Fruit fly (Drosophila melanogaster) whole organism, embryonic: Measurements from ENCODE around the gene CG5697.
A peak's percentile ranks its signal among the peaks of the same experiment; 100 is the strongest.

Experiments
- ATbp ChIP-seq: fragments of 200-800 bp; sonication (Bioruptor generic); optimal IDR thresholded peaks from 2 replicates; lab custom pipeline; 2017; ENCODE audit warnings: missing biosample characterization, mild to moderate bottlenecking, missing genetic modification characterization, missing genetic modification reagents
- Aef1 ChIP-seq: fragments of 200-800 bp; sonication (Bioruptor generic); IDR thresholded peaks from 3 replicates; pipeline ENCODE4 v1.3.6; 2022; ENCODE audit warnings: missing biosample characterization, missing genetic modification characterization
- BtbVII ChIP-seq: fragments of 200-800 bp; sonication (Bioruptor generic); optimal IDR thresholded peaks from 3 replicates; lab custom pipeline; 2017; ENCODE audit warnings: missing biosample characterization, mild to moderate bottlenecking, missing genetic modification characterization
- CG10321 ChIP-seq: fragments of 200-800 bp; sonication (Bioruptor generic); IDR thresholded peaks from 2 replicates; pipeline ENCODE4 v1.3.6; 2022; ENCODE audit warnings: missing biosample characterization, missing genetic modification characterization
- CG10543 ChIP-seq: fragments of 200-800 bp; sonication (Bioruptor generic); optimal IDR thresholded peaks from 3 replicates; lab custom pipeline; 2017; ENCODE audit warnings: missing biosample characterization, mild to moderate bottlenecking, missing genetic modification characterization, moderate library complexity
- CG11456 ChIP-seq: fragments of 200-800 bp; sonication (Bioruptor generic); IDR thresholded peaks from 3 replicates; pipeline ENCODE4 v1.3.6; 2022; ENCODE audit warnings: missing biosample characterization, missing genetic modification characterization
- CG11560 ChIP-seq: fragments of 200-800 bp; sonication (Bioruptor generic); IDR thresholded peaks from 3 replicates; pipeline ENCODE4 v1.3.6; 2022; ENCODE audit warnings: missing biosample characterization, missing genetic modification characterization
- CG1233 ChIP-seq: fragments of 200-800 bp; sonication (Bioruptor generic); optimal IDR thresholded peaks from 4 replicates; lab custom pipeline; 2018; ENCODE audit warnings: missing biosample characterization, mild to moderate bottlenecking, missing genetic modification characterization
- CG13624 ChIP-seq: fragments of 200-800 bp; sonication (Bioruptor generic); optimal IDR thresholded peaks from 2 replicates; lab custom pipeline; 2016; ENCODE audit warnings: missing biosample characterization, missing genetic modification characterization
- CG15696 ChIP-seq: fragments of 200-800 bp; sonication (Bioruptor generic); optimal IDR thresholded peaks from 2 replicates; lab custom pipeline; 2019; ENCODE audit warnings: missing biosample characterization, mild to moderate bottlenecking, missing genetic modification characterization, moderate library complexity
- CG18599 ChIP-seq: fragments of 200-800 bp; sonication (Bioruptor generic); optimal IDR thresholded peaks from 3 replicates; lab custom pipeline; 2017; ENCODE audit warnings: missing biosample characterization, missing genetic modification characterization, mild to moderate bottlenecking, moderate library complexity, missing genetic modification reagents
- CG2202 ChIP-seq: fragments of 200-800 bp; sonication (Bioruptor generic); optimal IDR thresholded peaks from 2 replicates; lab custom pipeline; 2018; ENCODE audit warnings: missing biosample characterization, mild to moderate bottlenecking, missing genetic modification characterization
- CG33557 ChIP-seq: fragments of 200-800 bp; sonication (Bioruptor generic); optimal IDR thresholded peaks from 2 replicates; lab custom pipeline; 2019; ENCODE audit warnings: missing biosample characterization, mild to moderate bottlenecking, missing genetic modification characterization, moderate library complexity
- CG34224 ChIP-seq: fragments of 200-800 bp; sonication (Bioruptor generic); IDR thresholded peaks from 3 replicates; pipeline ENCODE4 v1.3.6; 2022; ENCODE audit warnings: missing biosample characterization, missing genetic modification characterization; ENCODE audit not compliant: partially characterized antibody
- CG3995 ChIP-seq: fragments of 200-800 bp; sonication (Bioruptor generic); optimal IDR thresholded peaks from 3 replicates; lab custom pipeline; 2016; ENCODE audit warnings: missing biosample characterization, missing genetic modification characterization
- CG5180 ChIP-seq: fragments of 200-800 bp; sonication (Bioruptor generic); optimal IDR thresholded peaks from 3 replicates; lab custom pipeline; 2017; ENCODE audit warnings: missing biosample characterization, missing genetic modification characterization, mild to moderate bottlenecking, moderate library complexity, missing genetic modification reagents
- CG7271 ChIP-seq: fragments of 200-800 bp; sonication (Bioruptor generic); optimal IDR thresholded peaks from 2 replicates; lab custom pipeline; 2018; ENCODE audit warnings: missing biosample characterization, mild to moderate bottlenecking, missing genetic modification characterization, moderate library complexity
- CG9727 ChIP-seq: fragments of 200-800 bp; sonication (Bioruptor generic); optimal IDR thresholded peaks from 3 replicates; lab custom pipeline; 2017; ENCODE audit warnings: missing biosample characterization, mild to moderate bottlenecking, missing genetic modification characterization
- CkIIα-i1 ChIP-seq: fragments of 200-800 bp; sonication (Bioruptor generic); IDR thresholded peaks from 2 replicates; pipeline ENCODE4 v1.3.6; 2022; ENCODE audit warnings: missing biosample characterization, missing genetic modification characterization
- CrebB ChIP-seq: fragments of 200-800 bp; sonication (Bioruptor generic); optimal IDR thresholded peaks from 3 replicates; lab custom pipeline; 2018; ENCODE audit warnings: missing biosample characterization, mild to moderate bottlenecking, missing genetic modification characterization
- D ChIP-seq, 2 experiments: fragments of 200-800 bp in 1 of 2; fragments of >200 bp in 1 of 2; sonication (Bioruptor generic) in 1 of 2; optimal IDR thresholded peaks; 2 replicates in 1 of 2; 3 replicates in 1 of 2; lab custom pipeline; 2017; ENCODE audit warnings: mild to moderate bottlenecking in 1 of 2, missing biosample characterization in 1 of 2, missing genetic modification characterization in 1 of 2, missing genetic modification reagents in 1 of 2
- Dad ChIP-seq: fragments of 200-800 bp; sonication (Bioruptor generic); optimal IDR thresholded peaks from 3 replicates; lab custom pipeline; 2016; ENCODE audit warnings: missing biosample characterization, missing genetic modification characterization
- Dref ChIP-seq: fragments of 200-800 bp; sonication (Bioruptor generic); IDR thresholded peaks from 2 replicates; pipeline ENCODE4 v1.3.6; 2022; ENCODE audit warnings: missing biosample characterization, missing genetic modification characterization
- Hr78 ChIP-seq, 2 experiments: fragments of 200-800 bp in 1 of 2; fragments of >200 bp in 1 of 2; sonication (Bioruptor generic) in 1 of 2; optimal IDR thresholded peaks; 2 replicates each; lab custom pipeline; 2017 to 2019; ENCODE audit warnings: missing biosample characterization in 2 of 2, missing genetic modification characterization in 2 of 2, mild to moderate bottlenecking in 1 of 2, moderate library complexity in 1 of 2
- MTF-1 ChIP-seq: fragments of 200-800 bp; sonication (Bioruptor generic); optimal IDR thresholded peaks from 2 replicates; lab custom pipeline; 2018; ENCODE audit warnings: missing biosample characterization, mild to moderate bottlenecking, missing genetic modification characterization, borderline replicate concordance
- Nf-YB ChIP-seq: fragments of 200-800 bp; sonication (Bioruptor generic); optimal IDR thresholded peaks from 3 replicates; lab custom pipeline; 2019; ENCODE audit warnings: missing biosample characterization, mild to moderate bottlenecking, missing genetic modification characterization, moderate library complexity
- Nf-YC ChIP-seq: fragments of 200-800 bp; optimal IDR thresholded peaks from 3 replicates; lab custom pipeline; 2019; ENCODE audit warnings: missing biosample characterization, mild to moderate bottlenecking, missing genetic modification characterization, moderate library complexity
- Scr ChIP-seq: fragments of 200-800 bp; sonication (Bioruptor generic); IDR thresholded peaks from 2 replicates; pipeline ENCODE4 v1.3.6; 2022; ENCODE audit warnings: missing biosample characterization, missing genetic modification characterization; ENCODE audit not compliant: partially characterized antibody
- amos ChIP-seq: fragments of 200-800 bp; sonication (Bioruptor generic); IDR thresholded peaks from 2 replicates; pipeline ENCODE4 v1.3.6; 2022; ENCODE audit warnings: missing biosample characterization, missing genetic modification characterization; ENCODE audit not compliant: partially characterized antibody
- cas ChIP-seq: fragments of 200-800 bp; sonication (Bioruptor generic); IDR thresholded peaks from 2 replicates; pipeline ENCODE4 v1.3.6; 2022; ENCODE audit warnings: missing biosample characterization, missing genetic modification characterization
- caup ChIP-seq: fragments of 200-800 bp; sonication (Bioruptor generic); optimal IDR thresholded peaks from 3 replicates; lab custom pipeline; 2017; ENCODE audit warnings: missing biosample characterization, mild to moderate bottlenecking, missing genetic modification characterization, moderate library complexity; ENCODE audit not compliant: severe bottlenecking
- dmrt11E ChIP-seq: fragments of 200-800 bp; sonication (Bioruptor generic); optimal IDR thresholded peaks from 3 replicates; lab custom pipeline; 2018; ENCODE audit warnings: missing biosample characterization, mild to moderate bottlenecking, missing genetic modification characterization, moderate library complexity
- dysf ChIP-seq: fragments of 200-800 bp; sonication (Bioruptor generic); IDR thresholded peaks from 3 replicates; pipeline ENCODE4 v1.3.6; 2022; ENCODE audit warnings: missing biosample characterization, missing genetic modification characterization
- gcm ChIP-seq: fragments of 200-800 bp; sonication (Bioruptor generic); optimal IDR thresholded peaks from 2 replicates; lab custom pipeline; 2019; ENCODE audit warnings: missing biosample characterization, mild to moderate bottlenecking, missing genetic modification characterization, moderate library complexity
- grn ChIP-seq: fragments of 200-800 bp; sonication (Bioruptor generic); optimal IDR thresholded peaks from 3 replicates; lab custom pipeline; 2017; ENCODE audit warnings: missing biosample characterization, missing genetic modification characterization
- hb ChIP-seq: fragments of 200-800 bp; sonication (Bioruptor generic); IDR thresholded peaks from 3 replicates; pipeline ENCODE4 v1.3.6; 2022; ENCODE audit warnings: missing biosample characterization, missing genetic modification characterization; ENCODE audit not compliant: partially characterized antibody
- knrl ChIP-seq: fragments of 200-800 bp; sonication (Bioruptor generic); IDR thresholded peaks from 3 replicates; pipeline ENCODE4 v1.3.6; 2022; ENCODE audit warnings: missing biosample characterization, missing genetic modification characterization; ENCODE audit not compliant: partially characterized antibody
- lab ChIP-seq: fragments of 200-800 bp; sonication (Bioruptor generic); optimal IDR thresholded peaks from 3 replicates; lab custom pipeline; 2017; ENCODE audit warnings: missing biosample characterization, missing genetic modification characterization, mild to moderate bottlenecking, moderate library complexity, missing genetic modification reagents
- mld ChIP-seq: fragments of 200-800 bp; sonication (Bioruptor generic); IDR thresholded peaks from 3 replicates; pipeline ENCODE4 v1.3.6; 2022; ENCODE audit warnings: missing biosample characterization, missing genetic modification characterization; ENCODE audit not compliant: partially characterized antibody
- nerfin-1 ChIP-seq: fragments of 200-800 bp; sonication (Bioruptor generic); optimal IDR thresholded peaks from 3 replicates; lab custom pipeline; 2019; ENCODE audit warnings: missing biosample characterization, mild to moderate bottlenecking, missing genetic modification characterization, moderate library complexity
- odd ChIP-seq: fragments of 200-800 bp; sonication (Bioruptor generic); optimal IDR thresholded peaks from 2 replicates; lab custom pipeline; 2017; ENCODE audit warnings: missing biosample characterization, mild to moderate bottlenecking, missing genetic modification characterization
- pan ChIP-seq, 4 experiments: fragments of >200 bp in 3 of 4; fragments of 200-800 bp in 1 of 4; sonication (Bioruptor generic) in 1 of 4; optimal IDR thresholded peaks in 3 of 4; IDR thresholded peaks in 1 of 4; 2 replicates each; pipeline versions ENCODE4 v1.3.6 to Lab custom; 2017 to 2022; ENCODE audit warnings: missing biosample characterization in 2 of 4, missing genetic modification characterization in 2 of 4, mixed read lengths in 1 of 4
- pfk ChIP-seq: fragments of 200-800 bp; sonication (Bioruptor generic); optimal IDR thresholded peaks from 2 replicates; lab custom pipeline; 2018; ENCODE audit warnings: missing biosample characterization, mild to moderate bottlenecking, missing genetic modification characterization, moderate library complexity
- sens ChIP-seq: fragments of 200-800 bp; sonication (Bioruptor generic); peaks from one replicate; lab custom pipeline; 2016; ENCODE audit warnings: missing biosample characterization, missing genetic modification characterization
- tap ChIP-seq: fragments of 200-800 bp; optimal IDR thresholded peaks from 3 replicates; lab custom pipeline; 2019; ENCODE audit warnings: missing biosample characterization, mild to moderate bottlenecking, missing genetic modification characterization, moderate library complexity
- unc-4 ChIP-seq: fragments of 200-800 bp; sonication (Bioruptor generic); IDR thresholded peaks from 2 replicates; pipeline ENCODE4 v1.3.6; 2022; ENCODE audit warnings: missing biosample characterization, missing genetic modification characterization; ENCODE audit not compliant: partially characterized antibody

The CG5697 gene

dm6 chr3R:20998319-20998718, 17.4 kb upstream of the CG5697 start (continued):
- TF ChIP-seq D (optimal IDR thresholded peaks at IDR 0.05; lab: Kevin White, UChicago) = no peak
- no peak for TF ChIP-seq D (GFP tag; optimal IDR thresholded peaks at IDR 0.05; lab: Kevin White, UChicago)
- no peak for TF ChIP-seq Aef1
- TF ChIP-seq CG34224 = no peak
- 0 out of 2 replicates have a peak, but pooled peaks have one; percentile 15 for TF ChIP-seq Dref (GFP tag; lab: Robert Waterston, UW)

- TF ChIP-seq CG11560 = no peak
- no peak for TF ChIP-seq CG5180 (GFP tag; lab: Kevin White, UChicago)
- peak in 1 of 2 experiments; percentile 78 for TF ChIP-seq Hr78 (GFP tag; optimal IDR thresholded peaks at IDR 0.05; lab: Kevin White, UChicago)
- no peak for TF ChIP-seq Nf-YC
- TF ChIP-seq cas (GFP tag; lab: Robert Waterston, UW) = no peak
- TF ChIP-seq pfk (GFP tag; lab: Kevin White, UChicago) = no peak
- no peak for TF ChIP-seq mld (GFP tag; lab: Robert Waterston, UW)
- TF ChIP-seq unc-4 (GFP tag; lab: Robert Waterston, UW) = no peak
- TF ChIP-seq hb (GFP tag; lab: Robert Waterston, UW) = no peak
- TF ChIP-seq CkIIα-i1 (GFP tag; lab: Robert Waterston, UW) = no peak
- no peak for TF ChIP-seq Scr (GFP tag; lab: Robert Waterston, UW)
- TF ChIP-seq CG7271 = no peak
- TF ChIP-seq sens (GFP tag; lab: Kevin White, UChicago) = peak; percentile 83
- TF ChIP-seq grn (GFP tag; lab: Kevin White, UChicago) = peak; percentile 25
- no peak for TF ChIP-seq BtbVII
- no peak for TF ChIP-seq knrl (GFP tag; lab: Robert Waterston, UW)
- TF ChIP-seq pan (optimal IDR thresholded peaks at IDR 0.05; lab: Kevin White, UChicago) = no peak
- TF ChIP-seq pan (GFP tag; optimal IDR thresholded peaks at IDR 0.05 in 1 of 2, IDR thresholded peaks at IDR 0.05 in 1 of 2) = peak in 1 of 2 experiments; percentile 25
- TF ChIP-seq ATbp (GFP tag; lab: Kevin White, UChicago) = peak; percentile 3
- no peak for TF ChIP-seq Dad
- TF ChIP-seq CG18599 = peak; percentile 17
- no peak for TF ChIP-seq CG9727 (GFP tag; lab: Kevin White, UChicago)
- TF ChIP-seq lab (GFP tag; lab: Kevin White, UChicago) = peak; percentile 15
- no peak for TF ChIP-seq CG13624 (GFP tag; lab: Kevin White, UChicago)
- TF ChIP-seq amos (GFP tag; lab: Robert Waterston, UW) = no peak
- no peak for TF ChIP-seq dysf (GFP tag; lab: Robert Waterston, UW)
- TF ChIP-seq gcm = peak; percentile 3
- peak; percentile 9 for TF ChIP-seq MTF-1
- peak; percentile 34 for TF ChIP-seq CG1233 (GFP tag; lab: Kevin White, UChicago)
- TF ChIP-seq dmrt11E = peak; percentile 10
- TF ChIP-seq CG10543 (GFP tag; lab: Kevin White, UChicago) = peak; percentile 3
- TF ChIP-seq CG33557 = peak; percentile 74
- peak; percentile 5 for TF ChIP-seq caup (GFP tag; lab: Kevin White, UChicago)
- peak; percentile 27 for TF ChIP-seq CG2202 (tag; lab: Kevin White, UChicago)
- no peak for TF ChIP-seq CG11456 (GFP tag; lab: Robert Waterston, UW)
- peak; percentile 7 for TF ChIP-seq odd (GFP tag; lab: Kevin White, UChicago)
- peak; percentile 7 for TF ChIP-seq nerfin-1
- no peak for TF ChIP-seq CrebB (tag; lab: Kevin White, UChicago)
- peak; percentile 48 for TF ChIP-seq CG3995 (GFP tag; lab: Kevin White, UChicago)
- no peak for TF ChIP-seq CG10321 (GFP tag; lab: Robert Waterston, UW)
- TF ChIP-seq CG15696 = peak; percentile 55
- TF ChIP-seq Nf-YB (GFP tag; lab: Kevin White, UChicago) = peak; percentile 5
- no peak for TF ChIP-seq tap (tag; lab: Kevin White, UChicago)
Observed at dm6 chr3R:21001123-21001522, 14.6 kb upstream of the CG5697 start.
